In the genomic region with DNA sequence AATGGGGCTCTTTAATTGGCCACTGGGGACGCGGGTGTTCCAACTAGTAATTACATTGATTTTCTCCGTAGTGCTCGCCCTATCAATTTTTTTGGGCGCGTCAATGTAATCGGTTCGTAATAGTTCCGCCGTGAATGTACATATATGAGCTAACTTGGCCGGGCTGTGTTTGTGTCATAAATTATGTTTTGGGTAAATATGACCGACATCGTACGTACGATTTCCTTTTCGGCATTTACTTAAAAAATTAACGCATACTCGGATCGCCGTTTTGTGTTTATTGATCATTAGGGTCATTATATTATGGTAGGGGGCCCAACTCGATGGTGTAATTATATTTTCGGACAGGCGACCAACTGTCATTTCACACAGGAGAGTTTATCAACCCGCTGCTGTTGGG, we compare ENCODE assay signal across 1 fruit fly cellular context.
A peak's percentile ranks its signal among the peaks of the same experiment; 100 is the strongest.
TF ChIP-seq lines count a peak whose summit lies in the region.

No protein-coding gene starts in this region.

TF ChIP-seq in whole organism, embryonic, 481 proteins besides CTCF, POLR2A, EP300 and RAD21 (continued from another document and continues in another):
- TF ChIP-seq Kr (GFP tag; optimal IDR thresholded peaks at IDR 0.05; lab: Kevin White, UChicago), result no peak
- TF ChIP-seq Gug (GFP tag; IDR thresholded peaks at IDR 0.05; lab: Robert Waterston, UW), result no peak
- TF ChIP-seq CG10959 (GFP tag; IDR thresholded peaks at IDR 0.05; lab: Robert Waterston, UW), result no peak
- TF ChIP-seq slp2 (GFP tag; optimal IDR thresholded peaks at IDR 0.05; lab: Kevin White, UChicago), result no peak
- TF ChIP-seq luna (GFP tag; optimal IDR thresholded peaks at IDR 0.05; lab: Kevin White, UChicago), result no peak
- no peak for TF ChIP-seq gt (GFP tag; IDR thresholded peaks at IDR 0.05; lab: Robert Waterston, UW)
- TF ChIP-seq CG14965 (GFP tag; optimal IDR thresholded peaks at IDR 0.05; lab: Kevin White, UChicago; ENCODE audit: borderline replicate concordance), result no peak
- TF ChIP-seq chm (GFP tag; IDR thresholded peaks at IDR 0.05; lab: Robert Waterston, UW), result no peak
- no peak for TF ChIP-seq ato (GFP tag; IDR thresholded peaks at IDR 0.05; lab: Robert Waterston, UW; ENCODE audit: partially characterized antibody)
- no peak for TF ChIP-seq Dp (GFP tag; optimal IDR thresholded peaks at IDR 0.05; lab: Kevin White, UChicago)
- TF ChIP-seq tap (tag; optimal IDR thresholded peaks at IDR 0.05; lab: Kevin White, UChicago), result no peak
- TF ChIP-seq Camta (GFP tag; optimal IDR thresholded peaks at IDR 0.05; lab: Kevin White, UChicago), result no peak
- TF ChIP-seq MESR4 (GFP tag; optimal IDR thresholded peaks at IDR 0.05; lab: Kevin White, UChicago), result no peak
- TF ChIP-seq CG7556 (GFP tag; optimal IDR thresholded peaks at IDR 0.05; lab: Kevin White, UChicago), result no peak
- no peak for TF ChIP-seq CG18599 (GFP tag; optimal IDR thresholded peaks at IDR 0.05; lab: Kevin White, UChicago)
- TF ChIP-seq YL-1 (GFP tag; optimal IDR thresholded peaks at IDR 0.05; lab: Kevin White, UChicago), result peak; percentile 16
- TF ChIP-seq D19A (tag; optimal IDR thresholded peaks at IDR 0.05; lab: Kevin White, UChicago), result no peak
- TF ChIP-seq Stat92E (GFP tag; optimal IDR thresholded peaks at IDR 0.05; lab: Kevin White, UChicago), result no peak
- peak; percentile 11; the same call in 1 of the 2 replicates for TF ChIP-seq CG3847 (GFP tag; IDR thresholded peaks at IDR 0.05; lab: Robert Waterston, UW)
- no peak for TF ChIP-seq chif (GFP tag; optimal IDR thresholded peaks at IDR 0.05; lab: Kevin White, UChicago)
- no peak for TF ChIP-seq ems (GFP tag; optimal IDR thresholded peaks at IDR 0.05; lab: Kevin White, UChicago)
- TF ChIP-seq CG14667 (GFP tag; IDR thresholded peaks at IDR 0.05; lab: Robert Waterston, UW), result no peak
- no peak for TF ChIP-seq CG32532 (GFP tag; IDR thresholded peaks at IDR 0.05; lab: Robert Waterston, UW)
- TF ChIP-seq Sin3A (optimal IDR thresholded peaks at IDR 0.05; lab: Kevin White, UChicago), result no peak
- no peak for TF ChIP-seq CG2116 (GFP tag; optimal IDR thresholded peaks at IDR 0.05; lab: Kevin White, UChicago)
- no peak for TF ChIP-seq tll (GFP tag; optimal IDR thresholded peaks at IDR 0.05; lab: Kevin White, UChicago)
- no peak for TF ChIP-seq az2 (GFP tag; optimal IDR thresholded peaks at IDR 0.05; lab: Kevin White, UChicago)
- TF ChIP-seq CG18476 (GFP tag; optimal IDR thresholded peaks at IDR 0.05; lab: Kevin White, UChicago), result peak; percentile 35
- TF ChIP-seq PHDP (tag; optimal IDR thresholded peaks at IDR 0.05; lab: Kevin White, UChicago), result no peak
- no peak for TF ChIP-seq wdn (GFP tag; IDR thresholded peaks at IDR 0.05; lab: Robert Waterston, UW)
- no peak for TF ChIP-seq CG14050 (GFP tag; IDR thresholded peaks at IDR 0.05; lab: Robert Waterston, UW)
- TF ChIP-seq CG16815 (GFP tag; optimal IDR thresholded peaks at IDR 0.05; lab: Kevin White, UChicago), result no peak
- peak; percentile 78 for TF ChIP-seq exex (tag; optimal IDR thresholded peaks at IDR 0.05; lab: Kevin White, UChicago)
- TF ChIP-seq toy (GFP tag; IDR thresholded peaks at IDR 0.05; lab: Robert Waterston, UW), result no peak
- no peak for TF ChIP-seq CG9437 (GFP tag; optimal IDR thresholded peaks at IDR 0.05; lab: Kevin White, UChicago)
- no peak for TF ChIP-seq CG11398 (GFP tag; optimal IDR thresholded peaks at IDR 0.05; lab: Kevin White, UChicago)
- TF ChIP-seq salm (tag; optimal IDR thresholded peaks at IDR 0.05; lab: Kevin White, UChicago), result peak; percentile 63
- TF ChIP-seq ci (GFP tag; IDR thresholded peaks at IDR 0.05; lab: Robert Waterston, UW), result peak; percentile 77
- TF ChIP-seq Awh (GFP tag; IDR thresholded peaks at IDR 0.05; lab: Robert Waterston, UW), result peak; percentile 14; the same call in 1 of the 2 replicates
- TF ChIP-seq odd (GFP tag; optimal IDR thresholded peaks at IDR 0.05; lab: Kevin White, UChicago), result no peak
- TF ChIP-seq Drgx (GFP tag; IDR thresholded peaks at IDR 0.05; lab: Robert Waterston, UW), result no peak
- no peak for TF ChIP-seq CG30431 (GFP tag; optimal IDR thresholded peaks at IDR 0.05; lab: Kevin White, UChicago)
- no peak for TF ChIP-seq vnd (GFP tag; IDR thresholded peaks at IDR 0.05; lab: Robert Waterston, UW; ENCODE audit: partially characterized antibody)
- no peak for TF ChIP-seq CG14710 (tag; optimal IDR thresholded peaks at IDR 0.05; lab: Kevin White, UChicago)
- peak; percentile 9 for TF ChIP-seq NfI (GFP tag; optimal IDR thresholded peaks at IDR 0.05; lab: Kevin White, UChicago)
- TF ChIP-seq cas (GFP tag; IDR thresholded peaks at IDR 0.05; lab: Robert Waterston, UW), result no peak
- TF ChIP-seq wor (GFP tag; IDR thresholded peaks at IDR 0.05; lab: Robert Waterston, UW), result no peak
- TF ChIP-seq abd-A (tag; optimal IDR thresholded peaks at IDR 0.05; lab: Kevin White, UChicago), result no peak
- no peak for TF ChIP-seq dmrt11E (tag; optimal IDR thresholded peaks at IDR 0.05; lab: Kevin White, UChicago)
- TF ChIP-seq sim (GFP tag; IDR thresholded peaks at IDR 0.05; lab: Robert Waterston, UW), result no peak
- TF ChIP-seq CG9609 (GFP tag; optimal IDR thresholded peaks at IDR 0.05; lab: Kevin White, UChicago), result no peak
- peak; percentile 88 for TF ChIP-seq ATbp (GFP tag; optimal IDR thresholded peaks at IDR 0.05; lab: Kevin White, UChicago)
- TF ChIP-seq Sry-β (GFP tag; optimal IDR thresholded peaks at IDR 0.05; lab: Kevin White, UChicago), result no peak
- TF ChIP-seq CG10979 (tag; optimal IDR thresholded peaks at IDR 0.05; lab: Kevin White, UChicago), result no peak
- TF ChIP-seq bigmax (GFP tag; optimal IDR thresholded peaks at IDR 0.05; lab: Kevin White, UChicago), result no peak
- TF ChIP-seq so (GFP tag; IDR thresholded peaks at IDR 0.05; lab: Robert Waterston, UW), result no peak
- no peak for TF ChIP-seq Antp (GFP tag; optimal IDR thresholded peaks at IDR 0.05; lab: Kevin White, UChicago)
- no peak for TF ChIP-seq phol (tag; optimal IDR thresholded peaks at IDR 0.05; lab: Kevin White, UChicago)
- TF ChIP-seq Dfd (GFP tag; optimal IDR thresholded peaks at IDR 0.05; lab: Kevin White, UChicago), result no peak
- TF ChIP-seq disco-r (GFP tag; optimal IDR thresholded peaks at IDR 0.05; lab: Kevin White, UChicago), result no peak
- TF ChIP-seq ara (GFP tag; IDR thresholded peaks at IDR 0.05; lab: Robert Waterston, UW), result peak; percentile 34; the same call in 1 of the 2 replicates
- TF ChIP-seq kni (GFP tag; optimal IDR thresholded peaks at IDR 0.05; lab: Kevin White, UChicago), result peak; percentile 65
- no peak for TF ChIP-seq CG10654 (GFP tag; optimal IDR thresholded peaks at IDR 0.05; lab: Kevin White, UChicago)
- peak in 1 of 2 experiments; percentile 41 for TF ChIP-seq Hr78 (GFP tag; optimal IDR thresholded peaks at IDR 0.05; lab: Kevin White, UChicago)
- TF ChIP-seq B-H1 (GFP tag; IDR thresholded peaks at IDR 0.05; lab: Robert Waterston, UW), result no peak; the same call in 2 of the 3 replicates
- no peak for TF ChIP-seq dan (GFP tag; IDR thresholded peaks at IDR 0.05; lab: Robert Waterston, UW)
- TF ChIP-seq Pdp1 (GFP tag; optimal IDR thresholded peaks at IDR 0.05; lab: Kevin White, UChicago), result peak in 1 of 2 experiments; percentile 77
- TF ChIP-seq ind (GFP tag; optimal IDR thresholded peaks at IDR 0.05; lab: Kevin White, UChicago), result no peak
- peak; percentile 75 for TF ChIP-seq sug (tag; optimal IDR thresholded peaks at IDR 0.05; lab: Kevin White, UChicago)
- no peak for TF ChIP-seq grau (tag; optimal IDR thresholded peaks at IDR 0.05; lab: Kevin White, UChicago)
- TF ChIP-seq sna (GFP tag; IDR thresholded peaks at IDR 0.05; lab: Robert Waterston, UW; ENCODE audit: partially characterized antibody), result no peak
- no peak for TF ChIP-seq CG43689 (GFP tag; IDR thresholded peaks at IDR 0.05; lab: Robert Waterston, UW)
- no peak for TF ChIP-seq slou (GFP tag; optimal IDR thresholded peaks at IDR 0.05; lab: Kevin White, UChicago)
- no peak for TF ChIP-seq NK7.1 (GFP tag; optimal IDR thresholded peaks at IDR 0.05; lab: Kevin White, UChicago)
- peak; percentile 56 for TF ChIP-seq CG6813 (GFP tag; optimal IDR thresholded peaks at IDR 0.05; lab: Kevin White, UChicago)
- peak; percentile 80 for TF ChIP-seq CrebB (tag; optimal IDR thresholded peaks at IDR 0.05; lab: Kevin White, UChicago)
- no peak for TF ChIP-seq CG17361 (GFP tag; IDR thresholded peaks at IDR 0.05; lab: Robert Waterston, UW)
- no peak for TF ChIP-seq Vsx1 (GFP tag; optimal IDR thresholded peaks at IDR 0.05; lab: Kevin White, UChicago)
- TF ChIP-seq psq (GFP tag; optimal IDR thresholded peaks at IDR 0.05; lab: Kevin White, UChicago), result no peak
- no peak for TF ChIP-seq CG10462 (GFP tag; optimal IDR thresholded peaks at IDR 0.05; lab: Kevin White, UChicago)
- TF ChIP-seq inv (GFP tag; IDR thresholded peaks at IDR 0.05; lab: Robert Waterston, UW; ENCODE audit: partially characterized antibody), result no peak
- TF ChIP-seq CG31365 (tag; optimal IDR thresholded peaks at IDR 0.05; lab: Kevin White, UChicago), result peak; percentile 49
- no peak for TF ChIP-seq Hmx (GFP tag; optimal IDR thresholded peaks at IDR 0.05; lab: Kevin White, UChicago)
- TF ChIP-seq maf-S (GFP tag; optimal IDR thresholded peaks at IDR 0.05; lab: Kevin White, UChicago), result peak; percentile 3
- TF ChIP-seq Lhr (GFP tag; optimal IDR thresholded peaks at IDR 0.05; lab: Kevin White, UChicago), result no peak
- TF ChIP-seq zen (tag; optimal IDR thresholded peaks at IDR 0.05; lab: Kevin White, UChicago), result no peak
- no peak for TF ChIP-seq Hr39 (optimal IDR thresholded peaks at IDR 0.05; lab: Kevin White, UChicago)
- TF ChIP-seq usp (GFP tag; optimal IDR thresholded peaks at IDR 0.05; lab: Kevin White, UChicago), result no peak
- TF ChIP-seq hbn (GFP tag; IDR thresholded peaks at IDR 0.05; lab: Robert Waterston, UW; ENCODE audit: partially characterized antibody), result no peak
- no peak for TF ChIP-seq nau (GFP tag; optimal IDR thresholded peaks at IDR 0.05; lab: Kevin White, UChicago)
- TF ChIP-seq gcm2 (GFP tag; optimal IDR thresholded peaks at IDR 0.05; lab: Kevin White, UChicago), result no peak
- peak; percentile 21 for TF ChIP-seq CG6254 (GFP tag; optimal IDR thresholded peaks at IDR 0.05; lab: Kevin White, UChicago)
- peak; percentile 58 for TF ChIP-seq schlank (tag; optimal IDR thresholded peaks at IDR 0.05; lab: Kevin White, UChicago)
- TF ChIP-seq CG7987 (GFP tag; optimal IDR thresholded peaks at IDR 0.05; lab: Kevin White, UChicago), result peak; percentile 77
- no peak for TF ChIP-seq crp (GFP tag; optimal IDR thresholded peaks at IDR 0.05; lab: Kevin White, UChicago)
- TF ChIP-seq CG7357 (GFP tag; IDR thresholded peaks at IDR 0.05; lab: Robert Waterston, UW), result no peak
- no peak for TF ChIP-seq pb (GFP tag; optimal IDR thresholded peaks at IDR 0.05; lab: Kevin White, UChicago)
- TF ChIP-seq CG2889 (GFP tag; IDR thresholded peaks at IDR 0.05; lab: Robert Waterston, UW), result no peak
- TF ChIP-seq Elba2 (GFP tag; optimal IDR thresholded peaks at IDR 0.05; lab: Kevin White, UChicago), result no peak
- TF ChIP-seq CG4360 (GFP tag; IDR thresholded peaks at IDR 0.05; lab: Robert Waterston, UW), result no peak
- no peak for TF ChIP-seq CG14441 (GFP tag; IDR thresholded peaks at IDR 0.05; lab: Robert Waterston, UW)
- peak; percentile 44 for TF ChIP-seq cwo (GFP tag; optimal IDR thresholded peaks at IDR 0.05; lab: Kevin White, UChicago)
- no peak for TF ChIP-seq H15 (GFP tag; IDR thresholded peaks at IDR 0.05; lab: Robert Waterston, UW)
- peak; percentile 64 for TF ChIP-seq CG6765 (GFP tag; optimal IDR thresholded peaks at IDR 0.05; lab: Kevin White, UChicago)
- no peak for TF ChIP-seq croc (GFP tag; conservative IDR thresholded peaks at IDR 0.05; lab: Robert Waterston, UW)
- TF ChIP-seq trh (GFP tag; optimal IDR thresholded peaks at IDR 0.05; lab: Kevin White, UChicago), result no peak
- TF ChIP-seq grn (GFP tag; optimal IDR thresholded peaks at IDR 0.05; lab: Kevin White, UChicago), result no peak
- TF ChIP-seq unc-4 (GFP tag; IDR thresholded peaks at IDR 0.05; lab: Robert Waterston, UW; ENCODE audit: partially characterized antibody), result no peak
- TF ChIP-seq pum (GFP tag; optimal IDR thresholded peaks at IDR 0.05; lab: Kevin White, UChicago), result no peak
- no peak for TF ChIP-seq run (tag; optimal IDR thresholded peaks at IDR 0.05; lab: Kevin White, UChicago)
- peak; percentile 43 for TF ChIP-seq bcd (GFP tag; optimal IDR thresholded peaks at IDR 0.05; lab: Kevin White, UChicago)
- no peak for TF ChIP-seq CG31388 (GFP tag; optimal IDR thresholded peaks at IDR 0.05; lab: Kevin White, UChicago)
- no peak for TF ChIP-seq Dll (GFP tag; IDR thresholded peaks at IDR 0.05; lab: Robert Waterston, UW; ENCODE audit: partially characterized antibody)
- TF ChIP-seq CG3163 (GFP tag; optimal IDR thresholded peaks at IDR 0.05; lab: Kevin White, UChicago), result no peak
- no peak for TF ChIP-seq bowl (GFP tag; IDR thresholded peaks at IDR 0.05; lab: Robert Waterston, UW)
- TF ChIP-seq ab (GFP tag; optimal IDR thresholded peaks at IDR 0.05; lab: Kevin White, UChicago), result no peak
- TF ChIP-seq CG17568 (GFP tag; optimal IDR thresholded peaks at IDR 0.05; lab: Kevin White, UChicago), result no peak
- TF ChIP-seq row (GFP tag; IDR thresholded peaks at IDR 0.05; lab: Robert Waterston, UW), result no peak
- TF ChIP-seq CG10267 (tag; optimal IDR thresholded peaks at IDR 0.05; lab: Kevin White, UChicago), result no peak
- TF ChIP-seq E2f2 (GFP tag; IDR thresholded peaks at IDR 0.05; lab: Robert Waterston, UW), result peak; percentile 45; the same call in 1 of the 2 replicates
- no peak for TF ChIP-seq ac (GFP tag; optimal IDR thresholded peaks at IDR 0.05; lab: Kevin White, UChicago)
- no peak for TF ChIP-seq unpg (GFP tag; optimal IDR thresholded peaks at IDR 0.05; lab: Kevin White, UChicago)
- TF ChIP-seq dati (GFP tag; IDR thresholded peaks at IDR 0.05; lab: Robert Waterston, UW), result no peak
- peak; percentile 42 for TF ChIP-seq CG9932 (GFP tag; IDR thresholded peaks at IDR 0.05; lab: Robert Waterston, UW)
- TF ChIP-seq CG1792 (GFP tag; optimal IDR thresholded peaks at IDR 0.05; lab: Kevin White, UChicago), result no peak
- TF ChIP-seq Ravus (GFP tag; IDR thresholded peaks at IDR 0.05; lab: Robert Waterston, UW), result no peak
- TF ChIP-seq Ets97D (GFP tag; optimal IDR thresholded peaks at IDR 0.05; lab: Kevin White, UChicago), result no peak
- no peak for TF ChIP-seq MBD-R2 (GFP tag; IDR thresholded peaks at IDR 0.05; lab: Robert Waterston, UW)
- TF ChIP-seq org-1 (GFP tag; optimal IDR thresholded peaks at IDR 0.05; lab: Kevin White, UChicago), result peak; percentile 62
- TF ChIP-seq vvl (GFP tag; IDR thresholded peaks at IDR 0.05; lab: Robert Waterston, UW), result peak; percentile 45; the same call in 1 of the 2 replicates
- no peak for TF ChIP-seq HLH54F (GFP tag; optimal IDR thresholded peaks at IDR 0.05; lab: Kevin White, UChicago)
- no peak for TF ChIP-seq sisA (GFP tag; IDR thresholded peaks at IDR 0.05; lab: Robert Waterston, UW)
- TF ChIP-seq CG12659 (GFP tag; optimal IDR thresholded peaks at IDR 0.05; lab: Kevin White, UChicago), result peak; percentile 48
